Fruit fly (Drosophila melanogaster) S2 (cell line): ENCODE data around the gene CG11674.

ENCODE experiments used
- CG8478 ChIP-seq: fragments of >200 bp; optimal IDR thresholded peaks from 2 replicates; lab custom pipeline; 2018
- CTCF ChIP-seq, 2 experiments: fragments of >200 bp; optimal IDR thresholded peaks; 2 replicates each; lab custom pipeline; 2018

The CG11674 gene

DNA sequence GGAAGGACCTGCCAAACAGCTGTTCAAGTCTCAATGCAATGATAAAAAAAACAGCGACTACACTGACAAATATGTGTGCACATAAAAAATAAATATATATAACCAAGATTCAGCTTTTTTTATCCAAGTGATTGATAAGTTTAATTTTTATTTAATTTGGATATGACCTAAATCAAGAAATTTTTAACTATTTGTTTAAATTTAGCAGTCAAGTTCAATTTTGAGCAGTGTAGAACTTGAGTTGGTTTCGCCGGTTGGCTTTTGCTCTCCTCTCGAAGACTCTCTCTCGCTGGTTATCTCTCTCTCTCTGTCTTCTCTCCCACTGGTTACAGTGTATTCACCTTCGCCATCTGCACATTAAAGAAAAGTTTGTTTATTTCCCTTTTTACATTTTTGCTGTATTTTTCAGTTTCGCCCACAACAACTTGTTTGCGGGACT lies 7.6 kb downstream of the CG11674 start:
- TF ChIP-seq CG8478 (lab: Kevin White, UChicago) (no peak), CTCF (optimal IDR thresholded peaks at IDR 0.05; lab: Kevin White, UChicago) (no peak)

dm6 chrX:14216844-14217243 lies 8.8 kb downstream of the CG11674 start:
- TF ChIP-seq CTCF (optimal IDR thresholded peaks at IDR 0.05; lab: Kevin White, UChicago) (no peak), CG8478 (lab: Kevin White, UChicago) (no peak)

dm6 chrX:14215834-14216233 lies 9.8 kb downstream of the CG11674 start:
- no peak for TF ChIP-seq CG8478 (lab: Kevin White, UChicago)
- TF ChIP-seq CTCF (optimal IDR thresholded peaks at IDR 0.05; lab: Kevin White, UChicago): no peak

DNA sequence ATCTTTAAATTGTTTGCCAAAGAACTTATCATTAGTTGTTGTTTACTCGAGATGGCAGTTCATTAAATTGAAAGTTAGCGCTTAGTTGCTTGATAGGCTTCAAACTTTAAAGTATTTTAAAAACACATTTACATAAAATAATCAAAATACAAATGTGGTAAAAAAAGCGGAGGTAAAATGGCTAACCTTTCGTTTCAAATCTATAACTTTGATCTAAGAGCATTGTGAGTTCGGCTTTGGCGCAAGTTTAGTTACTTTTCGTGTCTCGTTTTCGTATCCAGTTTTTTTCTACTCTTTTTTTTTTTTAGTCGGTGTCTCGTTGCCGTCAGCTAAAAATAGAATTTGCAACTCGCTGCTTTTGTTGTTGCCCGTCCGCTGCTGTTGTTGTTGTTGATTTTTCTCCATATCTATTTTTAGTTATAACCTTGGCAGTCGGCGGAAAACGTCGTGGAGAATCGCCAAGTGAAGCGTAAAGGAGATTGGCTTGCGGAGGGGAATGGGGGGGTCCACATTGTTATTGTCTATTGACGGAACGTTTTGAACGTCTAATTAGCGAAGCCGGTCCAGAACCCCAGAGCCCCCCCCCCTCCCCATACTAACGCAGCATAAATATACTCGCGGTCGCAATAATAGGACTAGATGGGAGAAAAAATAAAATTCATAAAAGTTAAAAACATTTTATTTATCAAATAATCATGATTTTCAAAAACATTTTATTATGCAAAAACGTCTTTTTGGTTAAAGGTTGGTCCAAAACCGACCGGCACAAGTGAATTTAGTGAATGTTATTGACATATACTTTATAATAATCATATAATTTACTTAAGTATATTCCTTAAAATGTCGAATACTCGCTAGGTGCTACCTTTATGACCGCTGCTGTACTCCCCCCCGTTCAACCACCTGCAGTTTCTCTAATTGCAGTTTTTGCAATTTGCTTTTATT lies 10.9 kb downstream of the CG11674 start:
- TF ChIP-seq CTCF (optimal IDR thresholded peaks at IDR 0.05; lab: Kevin White, UChicago) (no peak), CG8478 (lab: Kevin White, UChicago) (no peak)

- no peak for TF ChIP-seq CTCF (optimal IDR thresholded peaks at IDR 0.05; lab: Kevin White, UChicago)
- TF ChIP-seq CG8478 (lab: Kevin White, UChicago): no peak
These were observed 12.0 kb downstream of the CG11674 start for dm6 chrX:14213509-14214154.

dm6 chrX:14212147-14212792 lies 13.4 kb downstream of the CG11674 start:
- no peak for TF ChIP-seq CG8478 (lab: Kevin White, UChicago)
- no peak for TF ChIP-seq CTCF (optimal IDR thresholded peaks at IDR 0.05; lab: Kevin White, UChicago)

dm6 chrX:14211250-14211944 lies 14.3 kb downstream of the CG11674 start:
- TF ChIP-seq CG8478 (lab: Kevin White, UChicago) (no peak), CTCF (optimal IDR thresholded peaks at IDR 0.05; lab: Kevin White, UChicago) (no peak)

- TF ChIP-seq CG8478 (lab: Kevin White, UChicago) (no peak), CTCF (optimal IDR thresholded peaks at IDR 0.05; lab: Kevin White, UChicago) (no peak)
These were observed 16.4 kb downstream of the CG11674 start for dm6 chrX:14209209-14209781.

- TF ChIP-seq CTCF (optimal IDR thresholded peaks at IDR 0.05; lab: Kevin White, UChicago) (no peak), CG8478 (lab: Kevin White, UChicago) (no peak)
These were observed 17.1 kb downstream of the CG11674 start for dm6 chrX:14208426-14209208.

- TF ChIP-seq CG8478 (lab: Kevin White, UChicago): no peak
- TF ChIP-seq CTCF (optimal IDR thresholded peaks at IDR 0.05; lab: Kevin White, UChicago): no peak
These were observed 24.5 kb downstream of the CG11674 start, which contains the start of gene Prp16 for dm6 chrX:14201178-14201577. TSS of gene Prp16 (plus strand) at chrX:14201362.

dm6 chrX:14199967-14200531 lies 25.6 kb downstream of the CG11674 start, which contains the start of gene CG11590:
TSS of gene CG11590 (plus strand) at chrX:14200178.
- TF ChIP-seq CTCF (optimal IDR thresholded peaks at IDR 0.05; lab: Kevin White, UChicago) (no peak), CG8478 (lab: Kevin White, UChicago) (no peak)

DNA sequence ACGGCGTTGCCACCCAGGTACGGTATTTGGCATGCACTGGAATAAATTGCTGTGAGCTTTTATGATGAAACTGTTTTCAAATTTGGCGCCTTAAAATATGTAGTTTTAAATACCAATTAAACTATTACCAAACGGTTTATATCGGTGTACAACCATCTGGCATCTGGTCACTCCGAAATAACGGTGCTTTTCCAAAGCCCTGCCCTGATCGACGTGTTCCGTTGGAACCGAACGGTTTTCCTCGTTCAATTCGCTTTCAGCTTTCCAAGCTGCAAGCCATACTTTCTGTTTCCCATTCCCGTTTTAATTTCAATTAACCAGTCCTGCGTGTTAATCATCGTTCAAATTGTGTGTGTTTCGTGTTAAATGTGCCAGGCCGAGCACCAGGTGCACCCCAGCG lies 32.7 kb downstream of the CG11674 start, which contains the start of gene yl:
TSS of gene yl (plus strand) at position 202 of the 400 bp plus-strand sequence.
- TF ChIP-seq CTCF (optimal IDR thresholded peaks at IDR 0.05; lab: Kevin White, UChicago) (no peak), CG8478 (lab: Kevin White, UChicago) (no peak)

- TF ChIP-seq CG8478 (lab: Kevin White, UChicago): no peak
- TF ChIP-seq CTCF (optimal IDR thresholded peaks at IDR 0.05; lab: Kevin White, UChicago): no peak
These were observed 33.8 kb downstream of the CG11674 start, which contains the start of gene CG13403 for dm6 chrX:14191918-14192317. TSS of gene CG13403 (minus strand) at chrX:14192018.
